Worm (Caenorhabditis elegans): ENCODE results near the gene srsx-3.

- TF ChIP-seq ets-7 (tag; optimal IDR thresholded peaks at IDR 0.05) (no peak), sea-1 (GFP tag; conservative IDR thresholded peaks at IDR 0.05) (peak; percentile 40; the same call in 1 of the 2 replicates), scrt-1 (GFP tag; IDR thresholded peaks at IDR 0.05) (no peak), ceh-13 (GFP tag; optimal IDR thresholded peaks at IDR 0.05) (no peak), tbx-37 (GFP tag; conservative IDR thresholded peaks at IDR 0.05) (no peak), ama-1 (optimal IDR thresholded peaks at IDR 0.05) (no peak), flt-1 (GFP tag; IDR thresholded peaks at IDR 0.05) (no peak), ceh-36 (tag; optimal IDR thresholded peaks at IDR 0.05) (peak; percentile 17), tbx-11 (GFP tag; IDR thresholded peaks at IDR 0.05) (no peak), aly-1 (tag; optimal IDR thresholded peaks at IDR 0.05) (no peak), hnd-1 (tag; optimal IDR thresholded peaks at IDR 0.05) (no peak)
These were observed 41.7 kb upstream of the srsx-3 start for ce11 chrV:7978798-7979197.

Data from whole organism, early embryonic.